Fruit fly (Drosophila melanogaster) whole organism, embryonic: ENCODE measurements around the gene CG10510.

Experiments used
- Aef1 ChIP-seq: fragments of 200-800 bp; sonication (Bioruptor generic); IDR thresholded peaks from 3 replicates; pipeline ENCODE4 v1.3.6; 2022; ENCODE audit warnings: missing biosample characterization, missing genetic modification characterization
- CG10209 ChIP-seq: fragments of 200-800 bp; sonication (Bioruptor generic); optimal IDR thresholded peaks from 3 replicates; lab custom pipeline; 2017; ENCODE audit warnings: missing biosample characterization, mild to moderate bottlenecking, missing genetic modification characterization, missing genetic modification reagents
- CG10366 ChIP-seq: fragments of 200-800 bp; sonication (Bioruptor generic); IDR thresholded peaks from 2 replicates; pipeline ENCODE4 v1.3.6; 2022; ENCODE audit warnings: missing biosample characterization, missing genetic modification characterization
- CG11504 ChIP-seq: fragments of 200-800 bp; sonication (Bioruptor generic); optimal IDR thresholded peaks from 3 replicates; lab custom pipeline; 2019; ENCODE audit warnings: missing biosample characterization, mild to moderate bottlenecking, missing genetic modification characterization, moderate library complexity
- CG11560 ChIP-seq: fragments of 200-800 bp; sonication (Bioruptor generic); IDR thresholded peaks from 3 replicates; pipeline ENCODE4 v1.3.6; 2022; ENCODE audit warnings: missing biosample characterization, missing genetic modification characterization
- CG12659 ChIP-seq: fragments of 200-800 bp; sonication (Bioruptor generic); optimal IDR thresholded peaks from 3 replicates; lab custom pipeline; 2017; ENCODE audit warnings: mild to moderate bottlenecking, missing biosample characterization, missing genetic modification reagents, missing genetic modification characterization
- CG12769 ChIP-seq: fragments of 200-800 bp; sonication (Bioruptor generic); optimal IDR thresholded peaks from 2 replicates; lab custom pipeline; 2019; ENCODE audit warnings: missing biosample characterization, mild to moderate bottlenecking, missing genetic modification characterization, moderate library complexity
- CG13123 ChIP-seq: fragments of 200-800 bp; sonication (Bioruptor generic); optimal IDR thresholded peaks from 2 replicates; lab custom pipeline; 2016; ENCODE audit warnings: missing biosample characterization, missing genetic modification characterization
- CG13287 ChIP-seq: fragments of 200-800 bp; sonication (Bioruptor generic); IDR thresholded peaks from 2 replicates; pipeline ENCODE4 v1.3.6; 2022; ENCODE audit warnings: missing biosample characterization, missing genetic modification characterization; ENCODE audit not compliant: partially characterized antibody
- CG14965 ChIP-seq: fragments of 200-800 bp; sonication (Bioruptor generic); optimal IDR thresholded peaks from 2 replicates; lab custom pipeline; 2016; ENCODE audit warnings: missing biosample characterization, missing genetic modification characterization, borderline replicate concordance
- CG15073 ChIP-seq: fragments of 200-800 bp; sonication (Bioruptor generic); optimal IDR thresholded peaks from 2 replicates; lab custom pipeline; 2016; ENCODE audit warnings: missing biosample characterization, missing genetic modification characterization
- CG15514 ChIP-seq: fragments of 200-800 bp; sonication (Bioruptor generic); optimal IDR thresholded peaks from 3 replicates; lab custom pipeline; 2017; ENCODE audit warnings: missing biosample characterization, missing genetic modification characterization, mild to moderate bottlenecking, moderate library complexity, missing genetic modification reagents
- CG17328 ChIP-seq: fragments of 200-800 bp; sonication (Bioruptor generic); IDR thresholded peaks from 2 replicates; pipeline ENCODE4 v1.3.6; 2022; ENCODE audit warnings: missing biosample characterization, missing genetic modification characterization
- CG18262 ChIP-seq: fragments of 200-800 bp; optimal IDR thresholded peaks from 3 replicates; lab custom pipeline; 2019; ENCODE audit warnings: missing biosample characterization, mild to moderate bottlenecking, missing genetic modification characterization, moderate library complexity
- CG1832 ChIP-seq: fragments of 200-800 bp; sonication (Bioruptor generic); optimal IDR thresholded peaks from 2 replicates; lab custom pipeline; 2017; ENCODE audit warnings: missing biosample characterization, mild to moderate bottlenecking, missing genetic modification characterization, inconsistent platforms
- CG18599 ChIP-seq: fragments of 200-800 bp; sonication (Bioruptor generic); optimal IDR thresholded peaks from 3 replicates; lab custom pipeline; 2017; ENCODE audit warnings: missing biosample characterization, missing genetic modification characterization, mild to moderate bottlenecking, moderate library complexity, missing genetic modification reagents
- CG18764 ChIP-seq: fragments of 200-800 bp; sonication (Bioruptor generic); optimal IDR thresholded peaks from 3 replicates; lab custom pipeline; 2016; ENCODE audit warnings: missing biosample characterization, missing genetic modification characterization
- CG30020 ChIP-seq: fragments of 200-800 bp; optimal IDR thresholded peaks from 2 replicates; lab custom pipeline; 2019; ENCODE audit warnings: missing biosample characterization, mild to moderate bottlenecking, missing genetic modification characterization, moderate library complexity
- CG30431 ChIP-seq: fragments of 200-800 bp; sonication (Bioruptor generic); optimal IDR thresholded peaks from 2 replicates; lab custom pipeline; 2017; ENCODE audit warnings: missing biosample characterization, missing genetic modification characterization
- CG31441 ChIP-seq: fragments of 200-800 bp; sonication (Bioruptor generic); IDR thresholded peaks from 2 replicates; pipeline ENCODE4 v1.3.6; 2022; ENCODE audit warnings: missing biosample characterization, missing genetic modification characterization
- CG34224 ChIP-seq: fragments of 200-800 bp; sonication (Bioruptor generic); IDR thresholded peaks from 3 replicates; pipeline ENCODE4 v1.3.6; 2022; ENCODE audit warnings: missing biosample characterization, missing genetic modification characterization; ENCODE audit not compliant: partially characterized antibody
- CG6175 ChIP-seq: fragments of 200-800 bp; sonication (Bioruptor generic); IDR thresholded peaks from 3 replicates; pipeline ENCODE4 v1.3.6; 2022; ENCODE audit warnings: missing biosample characterization, missing genetic modification characterization
- CG7963 ChIP-seq: fragments of 200-800 bp; sonication (Bioruptor generic); IDR thresholded peaks from 3 replicates; pipeline ENCODE4 v1.3.6; 2022; ENCODE audit warnings: missing biosample characterization, missing genetic modification characterization; ENCODE audit not compliant: partially characterized antibody
- CG8359 ChIP-seq: fragments of 200-800 bp; sonication (Bioruptor generic); optimal IDR thresholded peaks from 2 replicates; lab custom pipeline; 2017; ENCODE audit warnings: missing biosample characterization, mild to moderate bottlenecking, missing genetic modification characterization, borderline replicate concordance
- CTCF ChIP-seq: fragments of 200-800 bp; sonication (Bioruptor generic); optimal IDR thresholded peaks from 2 replicates; lab custom pipeline; 2017; ENCODE audit warnings: missing biosample characterization, mild to moderate bottlenecking, missing genetic modification characterization, moderate library complexity
- CrebB ChIP-seq: fragments of 200-800 bp; sonication (Bioruptor generic); optimal IDR thresholded peaks from 3 replicates; lab custom pipeline; 2018; ENCODE audit warnings: missing biosample characterization, mild to moderate bottlenecking, missing genetic modification characterization
- Fer1 ChIP-seq: fragments of 200-800 bp; sonication (Bioruptor generic); optimal IDR thresholded peaks from 2 replicates; lab custom pipeline; 2017; ENCODE audit warnings: missing biosample characterization, mild to moderate bottlenecking, missing genetic modification characterization
- Fer2 ChIP-seq: fragments of 200-800 bp; sonication (Bioruptor generic); optimal IDR thresholded peaks from 2 replicates; lab custom pipeline; 2018; ENCODE audit warnings: missing biosample characterization, mild to moderate bottlenecking, missing genetic modification characterization, moderate library complexity
- Gsc ChIP-seq: fragments of 200-800 bp; sonication (Bioruptor generic); IDR thresholded peaks from 2 replicates; pipeline ENCODE4 v1.3.6; 2022; ENCODE audit warnings: missing biosample characterization, missing genetic modification characterization
- Hr51 ChIP-seq, 2 experiments: fragments of 200-800 bp; sonication (Bioruptor generic); optimal IDR thresholded peaks; 2 replicates in 1 of 2; 3 replicates in 1 of 2; lab custom pipeline; 2016 to 2018; ENCODE audit warnings: missing biosample characterization in 2 of 2, missing genetic modification characterization in 2 of 2, mild to moderate bottlenecking in 1 of 2, moderate library complexity in 1 of 2
- Hr78 ChIP-seq, 2 experiments: fragments of 200-800 bp in 1 of 2; fragments of >200 bp in 1 of 2; sonication (Bioruptor generic) in 1 of 2; optimal IDR thresholded peaks; 2 replicates each; lab custom pipeline; 2017 to 2019; ENCODE audit warnings: missing biosample characterization in 2 of 2, missing genetic modification characterization in 2 of 2, mild to moderate bottlenecking in 1 of 2, moderate library complexity in 1 of 2
- Lhr ChIP-seq: fragments of 200-800 bp; sonication (Bioruptor generic); optimal IDR thresholded peaks from 3 replicates; lab custom pipeline; 2017; ENCODE audit warnings: mild to moderate bottlenecking, missing biosample characterization, missing genetic modification reagents, missing genetic modification characterization
- MBD-R2 ChIP-seq: fragments of 200-800 bp; sonication (Bioruptor generic); IDR thresholded peaks from 2 replicates; pipeline ENCODE4 v1.3.6; 2022; ENCODE audit warnings: missing biosample characterization, missing genetic modification characterization
- NFAT ChIP-seq: fragments of 200-800 bp; sonication (Bioruptor generic); IDR thresholded peaks from 2 replicates; pipeline ENCODE4 v1.3.6; 2022; ENCODE audit warnings: missing biosample characterization, missing genetic modification characterization
- Sin3A ChIP-seq: fragments of >200 bp; optimal IDR thresholded peaks from 2 replicates; lab custom pipeline; 2018
- Tbp ChIP-seq: fragments of >200 bp; optimal IDR thresholded peaks from 2 replicates; lab custom pipeline; 2018; ENCODE audit warnings: missing biosample characterization, missing genetic modification characterization
- bigmax ChIP-seq: fragments of 200-800 bp; sonication (Bioruptor generic); optimal IDR thresholded peaks from 2 replicates; lab custom pipeline; 2018; ENCODE audit warnings: missing biosample characterization, mild to moderate bottlenecking, missing genetic modification characterization
- ci ChIP-seq: fragments of 200-800 bp; sonication (Bioruptor generic); IDR thresholded peaks from 3 replicates; pipeline ENCODE4 v1.3.6; 2022; ENCODE audit warnings: missing biosample characterization, missing genetic modification characterization
- fd64A ChIP-seq: fragments of 200-800 bp; sonication (Bioruptor generic); optimal IDR thresholded peaks from 3 replicates; lab custom pipeline; 2018; ENCODE audit warnings: missing biosample characterization, mild to moderate bottlenecking, missing genetic modification characterization
- grau ChIP-seq: fragments of 200-800 bp; optimal IDR thresholded peaks from 3 replicates; lab custom pipeline; 2019; ENCODE audit warnings: missing biosample characterization, mild to moderate bottlenecking, missing genetic modification characterization, moderate library complexity
- odd ChIP-seq: fragments of 200-800 bp; sonication (Bioruptor generic); optimal IDR thresholded peaks from 2 replicates; lab custom pipeline; 2017; ENCODE audit warnings: missing biosample characterization, mild to moderate bottlenecking, missing genetic modification characterization
- pan ChIP-seq, 4 experiments: fragments of >200 bp in 3 of 4; fragments of 200-800 bp in 1 of 4; sonication (Bioruptor generic) in 1 of 4; optimal IDR thresholded peaks in 3 of 4; IDR thresholded peaks in 1 of 4; 2 replicates each; pipeline versions ENCODE4 v1.3.6 to Lab custom; 2017 to 2022; ENCODE audit warnings: missing biosample characterization in 2 of 4, missing genetic modification characterization in 2 of 4, mixed read lengths in 1 of 4
- pb ChIP-seq: fragments of 200-800 bp; sonication (Bioruptor generic); optimal IDR thresholded peaks from 3 replicates; lab custom pipeline; 2016; ENCODE audit warnings: missing biosample characterization, missing genetic modification characterization
- row ChIP-seq: fragments of 200-800 bp; sonication (Bioruptor generic); IDR thresholded peaks from 3 replicates; pipeline ENCODE4 v1.3.6; 2022; ENCODE audit warnings: missing biosample characterization, missing genetic modification characterization
- sim ChIP-seq: fragments of 200-800 bp; sonication (Bioruptor generic); IDR thresholded peaks from 2 replicates; pipeline ENCODE4 v1.3.6; 2022; ENCODE audit warnings: missing biosample characterization, missing genetic modification characterization
- sisA ChIP-seq: fragments of 200-800 bp; sonication (Bioruptor generic); IDR thresholded peaks from 2 replicates; pipeline ENCODE4 v1.3.6; 2022; ENCODE audit warnings: missing biosample characterization, missing genetic modification characterization
- sr ChIP-seq: fragments of 200-800 bp; sonication (Bioruptor generic); IDR thresholded peaks from 3 replicates; pipeline ENCODE4 v1.3.6; 2022; ENCODE audit warnings: missing biosample characterization, missing genetic modification characterization
- wdn ChIP-seq: fragments of 200-800 bp; sonication (Bioruptor generic); IDR thresholded peaks from 2 replicates; pipeline ENCODE4 v1.3.6; 2022; ENCODE audit warnings: missing biosample characterization, missing genetic modification characterization
- zen2 ChIP-seq: fragments of 200-800 bp; sonication (Bioruptor generic); IDR thresholded peaks from 3 replicates; pipeline ENCODE4 v1.3.6; 2022; ENCODE audit warnings: missing biosample characterization, missing genetic modification characterization; ENCODE audit not compliant: partially characterized antibody

Gene CG10510

dm6 chr3L:21175531-21176271 lies 34.2 kb downstream of the CG10510 start (continued):
- TF ChIP-seq CG17328 (GFP tag; lab: Robert Waterston, UW): no peak
- no peak for TF ChIP-seq CG18262 (tag; lab: Kevin White, UChicago)
- no peak for TF ChIP-seq Fer2 (tag; lab: Kevin White, UChicago)
- peak; percentile 95 for TF ChIP-seq Sin3A (lab: Kevin White, UChicago)
- peak; percentile 76 for TF ChIP-seq CG12659 (GFP tag; lab: Kevin White, UChicago)
- no peak for TF ChIP-seq CG15073 (GFP tag; lab: Kevin White, UChicago)
- TF ChIP-seq CG11504 (tag; lab: Kevin White, UChicago): peak; percentile 28
- TF ChIP-seq CG18599 (GFP tag; lab: Kevin White, UChicago): no peak
- no peak for TF ChIP-seq zen2 (GFP tag; lab: Robert Waterston, UW)
- peak; percentile 54 for TF ChIP-seq CG15514
- no peak for TF ChIP-seq pan (optimal IDR thresholded peaks at IDR 0.05; lab: Kevin White, UChicago)
- TF ChIP-seq pan (GFP tag; optimal IDR thresholded peaks at IDR 0.05 in 1 of 2, IDR thresholded peaks at IDR 0.05 in 1 of 2): no peak
- TF ChIP-seq CG11560: no peak
- peak; percentile 23 for TF ChIP-seq CG12769
- no peak for TF ChIP-seq Tbp (GFP tag; lab: Kevin White, UChicago)
- TF ChIP-seq CG10366: no peak
- TF ChIP-seq CG1832 (GFP tag; lab: Kevin White, UChicago): peak; percentile 88
- no peak for TF ChIP-seq odd (GFP tag; lab: Kevin White, UChicago)
- no peak for TF ChIP-seq CG14965 (GFP tag; lab: Kevin White, UChicago)
- TF ChIP-seq CG34224: 0 out of 3 replicates have a peak, but pooled peaks have one; percentile 37
- TF ChIP-seq NFAT (GFP tag; lab: Robert Waterston, UW): no peak
- no peak for TF ChIP-seq sisA (GFP tag; lab: Robert Waterston, UW)
- TF ChIP-seq Fer1 (GFP tag; lab: Kevin White, UChicago): no peak
- no peak for TF ChIP-seq Hr51 (GFP tag; optimal IDR thresholded peaks at IDR 0.05; lab: Kevin White, UChicago)
- TF ChIP-seq CG8359 (GFP tag; lab: Kevin White, UChicago): no peak
- TF ChIP-seq bigmax (GFP tag; lab: Kevin White, UChicago): no peak
- TF ChIP-seq fd64A (GFP tag; lab: Kevin White, UChicago): no peak
- no peak for TF ChIP-seq CG10209 (GFP tag; lab: Kevin White, UChicago)
- TF ChIP-seq grau (tag; lab: Kevin White, UChicago): peak; percentile 12
- no peak for TF ChIP-seq pb (GFP tag; lab: Kevin White, UChicago)
- TF ChIP-seq CTCF (GFP tag; lab: Kevin White, UChicago): peak; percentile 28
- TF ChIP-seq Gsc (GFP tag; lab: Robert Waterston, UW): no peak
- no peak for TF ChIP-seq CG7963 (GFP tag; lab: Robert Waterston, UW)
- TF ChIP-seq sim (GFP tag; lab: Robert Waterston, UW): no peak
- peak in 1 of 2 experiments; percentile 97 for TF ChIP-seq Hr78 (GFP tag; optimal IDR thresholded peaks at IDR 0.05; lab: Kevin White, UChicago)
- TF ChIP-seq CG31441 (GFP tag; lab: Robert Waterston, UW): peak; percentile 13; the same call in 1 of the 2 replicates
- TF ChIP-seq CG6175 (GFP tag; lab: Robert Waterston, UW): no peak
- TF ChIP-seq ci: 0 out of 3 replicates have a peak, but pooled peaks have one; percentile 50
- peak; percentile 50; the same call in 1 of the 2 replicates for TF ChIP-seq MBD-R2
- TF ChIP-seq CG30431 (GFP tag; lab: Kevin White, UChicago): no peak
- TF ChIP-seq CG13287 (GFP tag; lab: Robert Waterston, UW): peak; percentile 53
- no peak for TF ChIP-seq Aef1 (GFP tag; lab: Robert Waterston, UW)
- TF ChIP-seq CG18764 (GFP tag; lab: Kevin White, UChicago): no peak
- TF ChIP-seq row (GFP tag; lab: Robert Waterston, UW): no peak; the same call in 2 of the 3 replicates
- no peak for TF ChIP-seq CrebB (tag; lab: Kevin White, UChicago)
- TF ChIP-seq wdn: no peak
- TF ChIP-seq Lhr (GFP tag; lab: Kevin White, UChicago): peak; percentile 85
- TF ChIP-seq CG30020: peak; percentile 3
- TF ChIP-seq CG13123 (GFP tag; lab: Kevin White, UChicago): no peak
- no peak for TF ChIP-seq sr
